Fruit fly (Drosophila melanogaster) whole organism, embryonic: Measurements from ENCODE around the gene Cyt-c-p.

Source experiments
- CG31388 ChIP-seq: fragments of 200-800 bp; sonication (Bioruptor generic); optimal IDR thresholded peaks from 2 replicates; lab custom pipeline; 2016; ENCODE audit warnings: missing biosample characterization, missing genetic modification characterization
- CG9437 ChIP-seq: fragments of 200-800 bp; sonication (Bioruptor generic); optimal IDR thresholded peaks from 2 replicates; lab custom pipeline; 2018; ENCODE audit warnings: missing biosample characterization, mild to moderate bottlenecking, missing genetic modification characterization
- Sin3A ChIP-seq: fragments of >200 bp; optimal IDR thresholded peaks from 2 replicates; lab custom pipeline; 2018
- twi ChIP-seq: fragments of 200-800 bp; optimal IDR thresholded peaks from 2 replicates; lab custom pipeline; 2019; ENCODE audit warnings: missing biosample characterization, mild to moderate bottlenecking, missing genetic modification characterization, moderate library complexity
- wek ChIP-seq: fragments of 200-800 bp; sonication (Bioruptor generic); optimal IDR thresholded peaks from 3 replicates; lab custom pipeline; 2018; ENCODE audit warnings: missing biosample characterization, mild to moderate bottlenecking, missing genetic modification characterization, moderate library complexity

DNA sequence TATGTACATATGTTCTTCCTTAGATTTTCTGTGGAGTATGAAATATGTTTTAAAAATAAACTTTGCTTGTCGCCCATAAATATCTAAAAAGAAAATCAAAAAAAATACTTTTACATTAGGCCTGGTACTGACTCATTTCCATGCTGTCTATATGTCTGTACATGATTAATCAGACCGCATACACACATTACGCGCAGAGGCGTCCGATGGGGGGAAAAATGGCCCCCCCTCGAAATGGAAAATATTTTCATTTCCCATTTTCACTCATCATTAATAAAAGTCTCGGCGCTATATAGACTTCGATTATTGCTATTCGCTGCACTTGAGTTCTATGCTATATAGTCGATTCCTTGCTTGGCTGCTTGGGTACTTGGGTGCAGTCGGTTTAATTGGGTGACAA, 42.2 kb downstream of the Cyt-c-p start:
- TF ChIP-seq Sin3A (lab: Kevin White, UChicago) (no peak), twi (tag; lab: Kevin White, UChicago) (no peak), CG9437 (GFP tag; lab: Kevin White, UChicago) (no peak), wek (GFP tag; lab: Kevin White, UChicago) (no peak), CG31388 (GFP tag; lab: Kevin White, UChicago) (no peak)
